Worm (Caenorhabditis elegans): ENCODE results near the gene nlp-1.

nlp-1 gene

ce11 chrX:3766552-3766951 lies 39.2 kb downstream of the nlp-1 start, which contains the start of gene F47B7.4:
Gene F47B7.4 (minus strand): TSS chrX:3766652.
- TF ChIP-seq fkh-8 (tag; optimal IDR thresholded peaks at IDR 0.05): no peak
- TF ChIP-seq blmp-1 (tag; optimal IDR thresholded peaks at IDR 0.05): no peak
- TF ChIP-seq aly-2 (tag; optimal IDR thresholded peaks at IDR 0.05): no peak
- no peak for TF ChIP-seq nhr-28 (tag; optimal IDR thresholded peaks at IDR 0.05)
- TF ChIP-seq egl-27 (tag; optimal IDR thresholded peaks at IDR 0.05): no peak
- no peak for TF ChIP-seq lin-14 (GFP tag; optimal IDR thresholded peaks at IDR 0.05)

DNA sequence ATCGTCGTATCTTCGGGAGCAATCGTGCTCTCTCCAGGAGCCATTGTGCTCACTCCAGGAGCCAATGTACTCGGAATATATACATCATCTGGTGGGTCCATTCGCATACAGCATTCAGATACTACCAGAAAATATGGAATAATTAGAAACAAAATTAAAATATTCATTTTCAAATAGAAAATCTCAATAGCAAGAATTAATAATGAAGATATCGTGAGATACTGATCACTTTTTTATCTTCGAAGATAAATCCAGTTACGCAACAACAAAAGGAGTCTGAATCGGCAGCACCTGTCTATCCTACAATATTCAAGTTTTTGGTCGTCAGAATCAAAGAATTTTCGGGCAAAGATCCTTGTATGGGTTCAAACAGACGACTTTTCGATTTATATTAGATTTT lies 41.3 kb downstream of the nlp-1 start, which contains the start of gene F47B7.5:
Gene F47B7.5, minus strand, starts transcription at position 101 of the 400 bp plus-strand sequence.
- TF ChIP-seq Y116A8C.19 (tag; optimal IDR thresholded peaks at IDR 0.05; ENCODE audit: borderline replicate concordance) (no peak), ztf-11 (tag; optimal IDR thresholded peaks at IDR 0.05) (no peak), dpl-1 (GFP tag; optimal IDR thresholded peaks at IDR 0.05) (no peak), unc-62 (GFP tag; optimal IDR thresholded peaks at IDR 0.05) (no peak), pax-3 (tag; optimal IDR thresholded peaks at IDR 0.05) (no peak), lir-3 (tag; optimal IDR thresholded peaks at IDR 0.05; ENCODE audit: poor library complexity) (no peak), nhr-12 (tag; optimal IDR thresholded peaks at IDR 0.05) (no peak), tlp-1 (tag; optimal IDR thresholded peaks at IDR 0.05) (no peak), C04F5.9 (tag; optimal IDR thresholded peaks at IDR 0.05) (no peak), ceh-63 (GFP tag; optimal IDR thresholded peaks at IDR 0.05) (no peak), rnt-1 (tag; optimal IDR thresholded peaks at IDR 0.05) (no peak), zip-4 (GFP tag; optimal IDR thresholded peaks at IDR 0.05) (no peak), ztf-4 (tag; optimal IDR thresholded peaks at IDR 0.05) (no peak), egl-27 (tag; optimal IDR thresholded peaks at IDR 0.05) (no peak), tbx-2 (tag; optimal IDR thresholded peaks at IDR 0.05) (no peak), nhr-237 (tag; optimal IDR thresholded peaks at IDR 0.05) (no peak), dsc-1 (tag; optimal IDR thresholded peaks at IDR 0.05) (no peak)

ce11 chrX:3772405-3772804 lies 45.0 kb downstream of the nlp-1 start, which contains the start of gene F47B7.2:
Gene F47B7.2 (plus strand): TSS chrX:3772762.
- TF ChIP-seq tlp-1 (tag; optimal IDR thresholded peaks at IDR 0.05) (no peak), ceh-82 (tag; optimal IDR thresholded peaks at IDR 0.05) (no peak), nhr-20 (tag; optimal IDR thresholded peaks at IDR 0.05) (peak; percentile 31), sptf-1 (tag; optimal IDR thresholded peaks at IDR 0.05) (no peak), blmp-1 (tag; optimal IDR thresholded peaks at IDR 0.05) (peak; percentile 52), nhr-28 (tag; optimal IDR thresholded peaks at IDR 0.05) (no peak), ets-5 (GFP tag; IDR thresholded peaks at IDR 0.05) (no peak), swsn-7 (tag; optimal IDR thresholded peaks at IDR 0.05) (peak; percentile 33), lsy-2 (tag; optimal IDR thresholded peaks at IDR 0.05) (peak; percentile 42 to 52), nhr-85 (tag) (no peak), ceh-8 (GFP tag; optimal IDR thresholded peaks at IDR 0.05) (no peak), efl-1 (optimal IDR thresholded peaks at IDR 0.05) (peak in 1 of 2 experiments; percentile 6), efl-1 (GFP tag; optimal IDR thresholded peaks at IDR 0.05 in 1 of 2) (peak in 1 of 2 experiments; percentile 61), lin-35 (GFP tag; optimal IDR thresholded peaks at IDR 0.05) (peak in 1 of 2 experiments; percentile 35), mep-1 (tag; optimal IDR thresholded peaks at IDR 0.05) (peak; percentile 69), ceh-90 (tag; optimal IDR thresholded peaks at IDR 0.05) (no peak), snu-23 (GFP tag; optimal IDR thresholded peaks at IDR 0.05) (peak; percentile 57), snpc-4 (tag; optimal IDR thresholded peaks at IDR 0.05) (peak; percentile 13), C16A3.4 (tag; optimal IDR thresholded peaks at IDR 0.05) (peak; percentile 25), nhr-76 (tag; optimal IDR thresholded peaks at IDR 0.05) (no peak), F16B12.6 (tag; optimal IDR thresholded peaks at IDR 0.05) (peak; percentile 87), dpl-1 (GFP tag; optimal IDR thresholded peaks at IDR 0.05) (peak in 1 of 3 experiments; percentile 5), nhr-71 (tag; optimal IDR thresholded peaks at IDR 0.05) (peak; percentile 57), unc-130 (tag; optimal IDR thresholded peaks at IDR 0.05) (peak; percentile 7), dsc-1 (tag; optimal IDR thresholded peaks at IDR 0.05) (peak; percentile 39), nhr-90 (tag; optimal IDR thresholded peaks at IDR 0.05; ENCODE audit: poor library complexity) (peak; percentile 7), elt-2 (tag; optimal IDR thresholded peaks at IDR 0.05) (no peak), nhr-47 (tag; optimal IDR thresholded peaks at IDR 0.05) (peak; percentile 60), lin-14 (GFP tag; optimal IDR thresholded peaks at IDR 0.05) (peak; percentile 58), rnt-1 (tag; optimal IDR thresholded peaks at IDR 0.05) (peak; percentile 25), tbx-2 (tag; optimal IDR thresholded peaks at IDR 0.05) (peak; percentile 32), vab-15 (tag; optimal IDR thresholded peaks at IDR 0.05) (no peak), nhr-77 (tag; optimal IDR thresholded peaks at IDR 0.05) (no peak), xbp-1 (tag; optimal IDR thresholded peaks at IDR 0.05) (peak; percentile 54)
